Fruit fly (Drosophila melanogaster) whole organism, embryonic: ENCODE measurements around the gene CG6055.

Experiments used
- Adf1 ChIP-seq: fragments of 200-800 bp; sonication (Bioruptor generic); IDR thresholded peaks from 2 replicates; pipeline ENCODE4 v1.3.6; 2022; ENCODE audit warnings: missing biosample characterization, missing genetic modification characterization
- CG1024 ChIP-seq: fragments of 200-800 bp; sonication (Bioruptor generic); IDR thresholded peaks from 2 replicates; pipeline ENCODE4 v1.3.6; 2022; ENCODE audit warnings: missing biosample characterization, missing genetic modification characterization
- CG10267 ChIP-seq: fragments of 200-800 bp; sonication (Bioruptor generic); optimal IDR thresholded peaks from 2 replicates; lab custom pipeline; 2018; ENCODE audit warnings: missing biosample characterization, mild to moderate bottlenecking, missing genetic modification characterization, moderate library complexity
- CG15514 ChIP-seq: fragments of 200-800 bp; sonication (Bioruptor generic); optimal IDR thresholded peaks from 3 replicates; lab custom pipeline; 2017; ENCODE audit warnings: missing biosample characterization, missing genetic modification characterization, mild to moderate bottlenecking, moderate library complexity, missing genetic modification reagents
- CG1647 ChIP-seq: fragments of 200-800 bp; sonication (Bioruptor generic); optimal IDR thresholded peaks from 3 replicates; lab custom pipeline; 2016; ENCODE audit warnings: missing biosample characterization, missing genetic modification characterization
- CG1832 ChIP-seq: fragments of 200-800 bp; sonication (Bioruptor generic); optimal IDR thresholded peaks from 2 replicates; lab custom pipeline; 2017; ENCODE audit warnings: missing biosample characterization, mild to moderate bottlenecking, missing genetic modification characterization, inconsistent platforms
- CG18599 ChIP-seq: fragments of 200-800 bp; sonication (Bioruptor generic); optimal IDR thresholded peaks from 3 replicates; lab custom pipeline; 2017; ENCODE audit warnings: missing biosample characterization, missing genetic modification characterization, mild to moderate bottlenecking, moderate library complexity, missing genetic modification reagents
- CG18619 ChIP-seq: fragments of 200-800 bp; sonication (Bioruptor generic); optimal IDR thresholded peaks from 3 replicates; lab custom pipeline; 2017; ENCODE audit warnings: missing biosample characterization, mild to moderate bottlenecking, missing genetic modification characterization
- CG2116 ChIP-seq: fragments of 200-800 bp; sonication (Bioruptor generic); optimal IDR thresholded peaks from 3 replicates; lab custom pipeline; 2018; ENCODE audit warnings: missing biosample characterization, mild to moderate bottlenecking, missing genetic modification characterization
- CG2120 ChIP-seq: fragments of 200-800 bp; sonication (Bioruptor generic); optimal IDR thresholded peaks from 3 replicates; lab custom pipeline; 2016; ENCODE audit warnings: missing biosample characterization, missing genetic modification characterization
- CG2875 ChIP-seq: fragments of 200-800 bp; sonication (Bioruptor generic); optimal IDR thresholded peaks from 2 replicates; lab custom pipeline; 2017; ENCODE audit warnings: missing biosample characterization, mild to moderate bottlenecking, missing genetic modification characterization, missing genetic modification reagents
- CG3838 ChIP-seq: fragments of 200-800 bp; sonication (Bioruptor generic); optimal IDR thresholded peaks from 3 replicates; lab custom pipeline; 2016; ENCODE audit warnings: missing biosample characterization, missing genetic modification characterization
- CG42726 ChIP-seq: fragments of 200-800 bp; sonication (Bioruptor generic); IDR thresholded peaks from 2 replicates; pipeline ENCODE4 v1.3.6; 2022; ENCODE audit warnings: missing biosample characterization, missing genetic modification characterization; ENCODE audit not compliant: partially characterized antibody
- CG6791 ChIP-seq: fragments of 200-800 bp; sonication (Bioruptor generic); IDR thresholded peaks from 3 replicates; pipeline ENCODE4 v1.3.6; 2022; ENCODE audit warnings: missing biosample characterization, missing genetic modification characterization; ENCODE audit not compliant: partially characterized antibody
- CG7271 ChIP-seq: fragments of 200-800 bp; sonication (Bioruptor generic); optimal IDR thresholded peaks from 2 replicates; lab custom pipeline; 2018; ENCODE audit warnings: missing biosample characterization, mild to moderate bottlenecking, missing genetic modification characterization, moderate library complexity
- CG7928 ChIP-seq: fragments of 200-800 bp; sonication (Bioruptor generic); optimal IDR thresholded peaks from 2 replicates; lab custom pipeline; 2017; ENCODE audit warnings: missing biosample characterization, mild to moderate bottlenecking, missing genetic modification characterization
- CG7963 ChIP-seq: fragments of 200-800 bp; sonication (Bioruptor generic); IDR thresholded peaks from 3 replicates; pipeline ENCODE4 v1.3.6; 2022; ENCODE audit warnings: missing biosample characterization, missing genetic modification characterization; ENCODE audit not compliant: partially characterized antibody
- CG8944 ChIP-seq: fragments of 200-800 bp; sonication (Bioruptor generic); optimal IDR thresholded peaks from 3 replicates; lab custom pipeline; 2016; ENCODE audit warnings: missing biosample characterization, missing genetic modification characterization
- CG9797 ChIP-seq: fragments of 200-800 bp; sonication (Bioruptor generic); optimal IDR thresholded peaks from 3 replicates; lab custom pipeline; 2018; ENCODE audit warnings: missing biosample characterization, mild to moderate bottlenecking, missing genetic modification characterization
- Dad ChIP-seq: fragments of 200-800 bp; sonication (Bioruptor generic); optimal IDR thresholded peaks from 3 replicates; lab custom pipeline; 2016; ENCODE audit warnings: missing biosample characterization, missing genetic modification characterization
- Dref ChIP-seq: fragments of 200-800 bp; sonication (Bioruptor generic); IDR thresholded peaks from 2 replicates; pipeline ENCODE4 v1.3.6; 2022; ENCODE audit warnings: missing biosample characterization, missing genetic modification characterization
- E2f1 ChIP-seq: fragments of 200-800 bp; sonication (Bioruptor generic); IDR thresholded peaks from 2 replicates; pipeline ENCODE4 v1.3.6; 2022; ENCODE audit warnings: missing biosample characterization, missing genetic modification characterization
- Hmr ChIP-seq: fragments of 200-800 bp; sonication (Bioruptor generic); optimal IDR thresholded peaks from 3 replicates; lab custom pipeline; 2017; ENCODE audit warnings: mild to moderate bottlenecking, missing biosample characterization, missing genetic modification reagents, missing genetic modification characterization
- Lhr ChIP-seq: fragments of 200-800 bp; sonication (Bioruptor generic); optimal IDR thresholded peaks from 3 replicates; lab custom pipeline; 2017; ENCODE audit warnings: mild to moderate bottlenecking, missing biosample characterization, missing genetic modification reagents, missing genetic modification characterization
- MESR4 ChIP-seq: fragments of 200-800 bp; sonication (Bioruptor generic); optimal IDR thresholded peaks from 2 replicates; lab custom pipeline; 2018; ENCODE audit warnings: missing biosample characterization, mild to moderate bottlenecking, missing genetic modification characterization, moderate library complexity
- Mes4 ChIP-seq: fragments of 200-800 bp; sonication (Bioruptor generic); optimal IDR thresholded peaks from 2 replicates; lab custom pipeline; 2016; ENCODE audit warnings: missing biosample characterization, missing genetic modification characterization
- Mrtf ChIP-seq: fragments of 200-800 bp; sonication (Bioruptor generic); IDR thresholded peaks from 3 replicates; pipeline ENCODE4 v1.3.6; 2022; ENCODE audit warnings: missing biosample characterization, missing genetic modification characterization
- Neu2 ChIP-seq: fragments of 200-800 bp; sonication (Bioruptor generic); optimal IDR thresholded peaks from 3 replicates; lab custom pipeline; 2016; ENCODE audit warnings: missing biosample characterization, missing genetic modification characterization, borderline replicate concordance
- Nf-YB ChIP-seq: fragments of 200-800 bp; sonication (Bioruptor generic); optimal IDR thresholded peaks from 3 replicates; lab custom pipeline; 2019; ENCODE audit warnings: missing biosample characterization, mild to moderate bottlenecking, missing genetic modification characterization, moderate library complexity
- Nf-YC ChIP-seq: fragments of 200-800 bp; optimal IDR thresholded peaks from 3 replicates; lab custom pipeline; 2019; ENCODE audit warnings: missing biosample characterization, mild to moderate bottlenecking, missing genetic modification characterization, moderate library complexity
- Poxn ChIP-seq: fragments of 200-800 bp; sonication (Bioruptor generic); IDR thresholded peaks from 2 replicates; pipeline ENCODE4 v1.3.6; 2022; ENCODE audit warnings: missing biosample characterization, missing genetic modification characterization
- TFAM ChIP-seq: fragments of 200-800 bp; sonication (Bioruptor generic); optimal IDR thresholded peaks from 2 replicates; lab custom pipeline; 2017; ENCODE audit warnings: missing biosample characterization, missing genetic modification characterization, inconsistent platforms
- ara ChIP-seq: fragments of 200-800 bp; sonication (Bioruptor generic); IDR thresholded peaks from 2 replicates; pipeline ENCODE4 v1.3.6; 2022; ENCODE audit warnings: missing biosample characterization, missing genetic modification characterization
- cas ChIP-seq: fragments of 200-800 bp; sonication (Bioruptor generic); IDR thresholded peaks from 2 replicates; pipeline ENCODE4 v1.3.6; 2022; ENCODE audit warnings: missing biosample characterization, missing genetic modification characterization
- ci ChIP-seq: fragments of 200-800 bp; sonication (Bioruptor generic); IDR thresholded peaks from 3 replicates; pipeline ENCODE4 v1.3.6; 2022; ENCODE audit warnings: missing biosample characterization, missing genetic modification characterization
- cwo ChIP-seq: fragments of 200-800 bp; sonication (Bioruptor generic); optimal IDR thresholded peaks from 3 replicates; lab custom pipeline; 2017; ENCODE audit warnings: missing biosample characterization, missing genetic modification characterization, mild to moderate bottlenecking, moderate library complexity, missing genetic modification reagents
- dysf ChIP-seq: fragments of 200-800 bp; sonication (Bioruptor generic); IDR thresholded peaks from 3 replicates; pipeline ENCODE4 v1.3.6; 2022; ENCODE audit warnings: missing biosample characterization, missing genetic modification characterization
- ems ChIP-seq: fragments of 200-800 bp; sonication (Bioruptor generic); optimal IDR thresholded peaks from 3 replicates; lab custom pipeline; 2016; ENCODE audit warnings: missing biosample characterization, missing genetic modification characterization
- fd102C ChIP-seq: fragments of 200-800 bp; sonication (Bioruptor generic); optimal IDR thresholded peaks from 2 replicates; lab custom pipeline; 2018; ENCODE audit warnings: missing biosample characterization, mild to moderate bottlenecking, missing genetic modification characterization, moderate library complexity
- gfzf ChIP-seq: fragments of 200-800 bp; sonication (Bioruptor generic); optimal IDR thresholded peaks from 2 replicates; lab custom pipeline; 2016; ENCODE audit warnings: missing biosample characterization, mild to moderate bottlenecking, missing genetic modification characterization, moderate library complexity
- inv ChIP-seq: fragments of 200-800 bp; sonication (Bioruptor generic); IDR thresholded peaks from 2 replicates; pipeline ENCODE4 v1.3.6; 2022; ENCODE audit warnings: missing biosample characterization, missing genetic modification characterization; ENCODE audit not compliant: partially characterized antibody
- pita ChIP-seq: fragments of 200-800 bp; sonication (Bioruptor generic); optimal IDR thresholded peaks from 2 replicates; lab custom pipeline; 2017; ENCODE audit warnings: missing biosample characterization, mild to moderate bottlenecking, missing genetic modification characterization
- pros ChIP-seq: fragments of 200-800 bp; sonication (Bioruptor generic); optimal IDR thresholded peaks from 3 replicates; lab custom pipeline; 2019; ENCODE audit warnings: missing biosample characterization, mild to moderate bottlenecking, missing genetic modification characterization, moderate library complexity
- repo ChIP-seq: fragments of 200-800 bp; sonication (Bioruptor generic); optimal IDR thresholded peaks from 2 replicates; lab custom pipeline; 2016; ENCODE audit warnings: missing biosample characterization, missing genetic modification characterization
- sr ChIP-seq: fragments of 200-800 bp; sonication (Bioruptor generic); IDR thresholded peaks from 3 replicates; pipeline ENCODE4 v1.3.6; 2022; ENCODE audit warnings: missing biosample characterization, missing genetic modification characterization
- tll ChIP-seq, 2 experiments: fragments of 200-800 bp in 1 of 2; fragments of >200 bp in 1 of 2; sonication (Bioruptor generic) in 1 of 2; optimal IDR thresholded peaks; 2 replicates each; lab custom pipeline; 2017 to 2019; ENCODE audit warnings: missing biosample characterization in 2 of 2, missing genetic modification characterization in 2 of 2, mild to moderate bottlenecking in 1 of 2, moderate library complexity in 1 of 2
- unpg ChIP-seq: fragments of 200-800 bp; sonication (Bioruptor generic); optimal IDR thresholded peaks from 3 replicates; lab custom pipeline; 2018; ENCODE audit warnings: missing biosample characterization, mild to moderate bottlenecking, missing genetic modification characterization, moderate library complexity
- vfl ChIP-seq: fragments of 200-800 bp; sonication (Bioruptor generic); optimal IDR thresholded peaks from 2 replicates; lab custom pipeline; 2016; ENCODE audit warnings: missing biosample characterization, missing genetic modification characterization
- zen ChIP-seq: fragments of 200-800 bp; sonication (Bioruptor generic); optimal IDR thresholded peaks from 3 replicates; lab custom pipeline; 2018; ENCODE audit warnings: missing biosample characterization, mild to moderate bottlenecking, missing genetic modification characterization, moderate library complexity

The CG6055 gene

dm6 chr2L:7423333-7423895, 42.9 kb upstream of the CG6055 start (continued):
- TF ChIP-seq Hmr (GFP tag; lab: Kevin White, UChicago) (peak; percentile 63), CG9797 (GFP tag; lab: Kevin White, UChicago) (peak; percentile 14), CG2120 (GFP tag; lab: Kevin White, UChicago) (peak; percentile 81), inv (GFP tag; lab: Robert Waterston, UW) (no peak), CG3838 (GFP tag; lab: Kevin White, UChicago) (no peak), Poxn (GFP tag; lab: Robert Waterston, UW) (no peak), Nf-YB (GFP tag; lab: Kevin White, UChicago) (no peak), unpg (GFP tag; lab: Kevin White, UChicago) (peak; percentile 10), cwo (GFP tag; lab: Kevin White, UChicago) (peak; percentile 60), pros (no peak), vfl (GFP tag; lab: Kevin White, UChicago) (peak; percentile 25), Nf-YC (no peak), Adf1 (GFP tag; lab: Robert Waterston, UW) (peak; percentile 94), CG2116 (GFP tag; lab: Kevin White, UChicago) (no peak), Neu2 (GFP tag; lab: Kevin White, UChicago) (no peak), CG2875 (no peak), gfzf (GFP tag; lab: Kevin White, UChicago) (no peak), ara (GFP tag; lab: Robert Waterston, UW) (no peak), CG6791 (GFP tag; lab: Robert Waterston, UW) (peak; percentile 55; the same call in 1 of the 3 replicates), CG7271 (no peak), Mrtf (GFP tag; lab: Robert Waterston, UW) (no peak), fd102C (GFP tag; lab: Kevin White, UChicago) (no peak), ems (GFP tag; lab: Kevin White, UChicago) (no peak), CG18599 (GFP tag; lab: Kevin White, UChicago) (peak; percentile 46), TFAM (GFP tag; lab: Kevin White, UChicago) (no peak), MESR4 (no peak), tll (GFP tag; optimal IDR thresholded peaks at IDR 0.05; lab: Kevin White, UChicago) (no peak), CG7963 (GFP tag; lab: Robert Waterston, UW) (no peak), CG18619 (peak; percentile 9), Dad (GFP tag; lab: Kevin White, UChicago) (peak; percentile 27), CG1832 (GFP tag; lab: Kevin White, UChicago) (peak; percentile 49), CG10267 (no peak), cas (GFP tag; lab: Robert Waterston, UW) (no peak), CG1647 (GFP tag; lab: Kevin White, UChicago) (peak; percentile 4), CG8944 (GFP tag; lab: Kevin White, UChicago) (peak; percentile 33), Lhr (GFP tag; lab: Kevin White, UChicago) (no peak), CG15514 (peak; percentile 8), zen (tag; lab: Kevin White, UChicago) (no peak), ci (GFP tag; lab: Robert Waterston, UW) (peak; percentile 73; the same call in 2 of the 3 replicates), CG42726 (GFP tag; lab: Robert Waterston, UW) (0 out of 2 replicates have a peak, but pooled peaks have one; percentile 28), pita (no peak), sr (GFP tag; lab: Robert Waterston, UW) (no peak), dysf (peak; percentile 52; the same call in 2 of the 3 replicates), CG1024 (GFP tag; lab: Robert Waterston, UW) (0 out of 2 replicates have a peak, but pooled peaks have one; percentile 30), repo (GFP tag; lab: Kevin White, UChicago) (no peak), CG7928 (GFP tag; lab: Kevin White, UChicago) (no peak), E2f1 (GFP tag; lab: Robert Waterston, UW) (0 out of 2 replicates have a peak, but pooled peaks have one; percentile 30), Dref (GFP tag; lab: Robert Waterston, UW) (0 out of 2 replicates have a peak, but pooled peaks have one; percentile 10), Mes4 (no peak)
